Fruit fly (Drosophila melanogaster): Measurements from ENCODE around the gene Cp15.
A peak's percentile ranks its signal among the peaks of the same experiment; 100 is the strongest.

Gene Cp15

DNA sequence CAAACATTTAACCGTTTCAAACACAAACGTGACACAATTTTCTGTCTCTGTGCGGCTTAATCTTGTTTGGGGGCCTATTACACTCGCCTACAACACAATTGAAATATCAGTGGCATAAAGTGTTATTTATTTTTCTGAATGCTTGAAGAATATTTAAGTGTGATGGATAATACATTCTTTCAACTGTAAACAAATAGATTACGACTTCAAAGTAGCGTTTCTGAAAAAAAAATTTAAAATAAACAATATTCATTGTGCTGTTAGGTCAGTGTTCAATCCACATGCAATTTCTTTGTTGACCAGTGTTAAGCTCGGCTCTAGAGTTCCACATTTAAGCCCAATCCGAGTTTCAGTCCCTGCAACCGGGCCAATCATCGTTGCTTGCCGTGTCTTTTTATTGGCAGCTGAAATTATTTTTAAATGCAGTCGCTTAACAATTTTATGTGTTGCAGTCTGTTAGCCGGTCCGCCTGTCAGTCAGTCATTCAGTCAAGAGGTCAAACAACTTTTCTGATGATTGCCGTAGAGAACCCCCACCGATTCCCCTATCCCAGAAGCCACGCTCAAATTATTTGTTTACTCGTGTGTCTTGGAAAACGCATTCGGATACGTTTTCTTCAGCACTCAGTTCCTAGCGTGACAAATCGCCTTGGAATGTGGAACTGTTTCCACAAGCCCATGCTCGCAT is 44.9 kb downstream of the Cp15 start:
- TF ChIP-seq Hr83 (GFP tag; optimal IDR thresholded peaks at IDR 0.05; ENCODE audit: poor library complexity, severe bottlenecking) (no peak), sage (GFP tag; optimal IDR thresholded peaks at IDR 0.05) (no peak), fru (GFP tag; optimal IDR thresholded peaks at IDR 0.05) (peak; percentile 20), ey (GFP tag; optimal IDR thresholded peaks at IDR 0.05) (peak; percentile 10), Hr78 (GFP tag; optimal IDR thresholded peaks at IDR 0.05) (no peak), h (GFP tag; optimal IDR thresholded peaks at IDR 0.05) (peak; percentile 30), dsf (GFP tag; optimal IDR thresholded peaks at IDR 0.05; ENCODE audit: borderline replicate concordance) (no peak), foxo (GFP tag; optimal IDR thresholded peaks at IDR 0.05) (peak in 1 of 2 experiments; percentile 17), pan (optimal IDR thresholded peaks at IDR 0.05) (no peak), br (GFP tag; optimal IDR thresholded peaks at IDR 0.05) (no peak), Dif (GFP tag; optimal IDR thresholded peaks at IDR 0.05; ENCODE audit: partially characterized antibody) (no peak), CG9705 (GFP tag; optimal IDR thresholded peaks at IDR 0.05) (no peak), jim (GFP tag; optimal IDR thresholded peaks at IDR 0.05) (no peak), usp (GFP tag; optimal IDR thresholded peaks at IDR 0.05) (no peak), N (GFP tag; optimal IDR thresholded peaks at IDR 0.05) (no peak), rgr (GFP tag; optimal IDR thresholded peaks at IDR 0.05) (peak; percentile 35), dmrt93B (GFP tag; optimal IDR thresholded peaks at IDR 0.05) (no peak), Jra (GFP tag; optimal IDR thresholded peaks at IDR 0.05) (no peak), Mio (GFP tag; optimal IDR thresholded peaks at IDR 0.05) (no peak)

DNA sequence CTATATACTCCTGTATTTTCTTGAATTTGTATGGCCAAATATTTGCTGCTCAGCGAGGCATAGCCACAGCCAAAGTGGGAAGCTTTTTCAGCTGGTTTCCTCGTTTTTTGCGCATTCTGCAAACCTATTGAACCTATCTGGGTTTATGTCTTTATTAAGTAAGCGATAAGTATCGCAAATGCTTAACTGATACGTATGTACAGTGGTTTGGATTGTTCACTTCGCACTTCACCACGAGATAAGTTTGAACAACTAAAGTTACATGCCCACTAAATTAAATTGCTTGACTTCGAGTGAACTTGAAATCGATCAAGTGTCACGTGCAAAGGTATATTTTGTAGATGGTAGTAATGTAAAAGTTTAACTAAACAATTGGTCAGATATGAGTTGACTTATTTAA is 45.4 kb downstream of the Cp15 start:
- TF ChIP-seq Hr83 (GFP tag; optimal IDR thresholded peaks at IDR 0.05; ENCODE audit: poor library complexity, severe bottlenecking) (no peak), tai (GFP tag; optimal IDR thresholded peaks at IDR 0.05) (no peak), foxo (GFP tag; optimal IDR thresholded peaks at IDR 0.05) (no peak), woc (GFP tag; optimal IDR thresholded peaks at IDR 0.05) (no peak), N (GFP tag; optimal IDR thresholded peaks at IDR 0.05) (no peak), CG32264 (GFP tag; optimal IDR thresholded peaks at IDR 0.05) (no peak), CG9705 (GFP tag; optimal IDR thresholded peaks at IDR 0.05) (no peak), jim (GFP tag; optimal IDR thresholded peaks at IDR 0.05) (no peak), Dif (GFP tag; optimal IDR thresholded peaks at IDR 0.05; ENCODE audit: partially characterized antibody) (no peak), Vsx2 (GFP tag; optimal IDR thresholded peaks at IDR 0.05; ENCODE audit: partially characterized antibody) (no peak), Dfd (GFP tag; optimal IDR thresholded peaks at IDR 0.05) (no peak), Hnf4 (GFP tag; optimal IDR thresholded peaks at IDR 0.05) (no peak), OdsH (GFP tag; optimal IDR thresholded peaks at IDR 0.05) (no peak), dmrt93B (GFP tag; optimal IDR thresholded peaks at IDR 0.05) (no peak), brk (GFP tag; optimal IDR thresholded peaks at IDR 0.05) (no peak)

DNA sequence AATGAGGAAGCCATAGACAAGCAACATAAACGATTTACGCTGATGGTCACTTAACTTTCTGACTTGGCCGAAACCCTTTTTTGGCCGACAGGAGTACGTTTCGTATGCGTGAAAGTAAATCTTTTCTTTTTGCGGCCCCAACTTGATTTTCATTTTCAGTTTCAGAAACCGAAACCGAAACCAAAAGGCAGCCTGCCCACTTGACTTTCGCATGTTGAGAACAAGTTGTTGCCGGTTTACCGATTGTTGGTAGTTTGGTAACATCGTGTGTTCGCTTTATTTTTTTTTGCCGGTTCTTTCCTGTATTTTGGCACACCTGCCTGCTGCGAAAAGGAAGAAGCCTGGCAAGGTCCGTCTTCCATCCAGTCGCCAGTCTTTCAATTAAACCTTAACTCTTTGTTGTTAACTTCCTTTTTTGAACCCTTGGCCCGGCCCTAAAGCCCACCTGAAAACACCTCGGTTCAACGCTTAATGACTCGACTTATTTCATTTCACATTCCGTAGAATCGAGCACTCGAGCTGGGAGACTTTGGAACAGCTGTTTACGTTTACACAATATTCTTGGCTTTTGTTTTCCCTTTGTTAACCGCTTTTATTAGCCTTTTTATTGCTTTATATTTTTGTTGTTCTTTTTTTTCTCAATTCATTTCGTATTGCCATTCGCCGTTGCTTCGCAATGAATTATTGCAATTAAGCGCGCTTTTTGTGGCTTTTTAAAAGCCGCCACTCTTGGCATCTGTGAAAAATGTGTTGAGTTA is 46.9 kb downstream of the Cp15 start:
- TF ChIP-seq Vsx2 (GFP tag; optimal IDR thresholded peaks at IDR 0.05; ENCODE audit: partially characterized antibody) (peak; percentile 5), Rel (GFP tag; optimal IDR thresholded peaks at IDR 0.05) (no peak), Rel (tag; optimal IDR thresholded peaks at IDR 0.05) (peak; percentile 2), psq (GFP tag; optimal IDR thresholded peaks at IDR 0.05) (peak; percentile 74), Hnf4 (GFP tag; optimal IDR thresholded peaks at IDR 0.05) (peak; percentile 10), sv (GFP tag; optimal IDR thresholded peaks at IDR 0.05) (no peak), fru (GFP tag; optimal IDR thresholded peaks at IDR 0.05) (peak; percentile 40), dl (GFP tag; optimal IDR thresholded peaks at IDR 0.05; ENCODE audit: insufficient read depth in 1 of 2, partially characterized antibody in 2 of 2) (no peak), jim (GFP tag; optimal IDR thresholded peaks at IDR 0.05) (no peak), woc (GFP tag; optimal IDR thresholded peaks at IDR 0.05) (no peak), Hr83 (GFP tag; optimal IDR thresholded peaks at IDR 0.05; ENCODE audit: poor library complexity, severe bottlenecking) (no peak), br (GFP tag; optimal IDR thresholded peaks at IDR 0.05) (peak; percentile 10), CrebA (GFP tag; optimal IDR thresholded peaks at IDR 0.05; ENCODE audit: borderline replicate concordance) (peak; percentile 49), Sp1 (GFP tag; optimal IDR thresholded peaks at IDR 0.05) (peak; percentile 44), rgr (GFP tag; optimal IDR thresholded peaks at IDR 0.05) (peak; percentile 25), Hr78 (GFP tag; optimal IDR thresholded peaks at IDR 0.05) (no peak)

Data from whole organism, wandering third instar larva.